Fruit fly (Drosophila melanogaster): ENCODE measurements around the gene Daxx.

The Daxx gene

dm6 chr2L:6536044-6536581 is 55.4 kb downstream of the Daxx start (continued):
- TF ChIP-seq Med (GFP tag) = peak; percentile 72
- no peak for TF ChIP-seq grn (GFP tag; optimal IDR thresholded peaks at IDR 0.05)
- TF ChIP-seq CG9876 (GFP tag; optimal IDR thresholded peaks at IDR 0.05) = no peak
- TF ChIP-seq CG11093 (GFP tag; IDR thresholded peaks at IDR 0.05) = no peak
- no peak for TF ChIP-seq row (GFP tag; IDR thresholded peaks at IDR 0.05)
- no peak for TF ChIP-seq nom (GFP tag; optimal IDR thresholded peaks at IDR 0.05)
- no peak for TF ChIP-seq CG3726 (GFP tag; IDR thresholded peaks at IDR 0.05)
- no peak for TF ChIP-seq ATbp (GFP tag; optimal IDR thresholded peaks at IDR 0.05)
- no peak for TF ChIP-seq insv (GFP tag; optimal IDR thresholded peaks at IDR 0.05)
- TF ChIP-seq CG15601 (tag; optimal IDR thresholded peaks at IDR 0.05) = no peak
- TF ChIP-seq CG11696 (GFP tag; IDR thresholded peaks at IDR 0.05) = no peak
- no peak for TF ChIP-seq Myb (GFP tag; optimal IDR thresholded peaks at IDR 0.05)
- no peak for TF ChIP-seq TFAM (GFP tag; optimal IDR thresholded peaks at IDR 0.05)
- no peak for TF ChIP-seq CoRest (tag; optimal IDR thresholded peaks at IDR 0.05)
- TF ChIP-seq CG12155 (GFP tag; optimal IDR thresholded peaks at IDR 0.05) = no peak
- TF ChIP-seq bbx (GFP tag; IDR thresholded peaks at IDR 0.05; ENCODE audit: partially characterized antibody) = peak; percentile 74
- TF ChIP-seq CG42726 (GFP tag; IDR thresholded peaks at IDR 0.05; ENCODE audit: partially characterized antibody) = peak; percentile 50; the same call in 1 of the 2 replicates
- no peak for TF ChIP-seq bab2 (GFP tag; optimal IDR thresholded peaks at IDR 0.05)
- TF ChIP-seq CG8290 (GFP tag; optimal IDR thresholded peaks at IDR 0.05) = no peak
- no peak for TF ChIP-seq CG8290 (tag; optimal IDR thresholded peaks at IDR 0.05)
- TF ChIP-seq Chrac-16 (GFP tag; optimal IDR thresholded peaks at IDR 0.05) = no peak
- TF ChIP-seq CG13287 (GFP tag; IDR thresholded peaks at IDR 0.05; ENCODE audit: partially characterized antibody) = peak; percentile 57
- TF ChIP-seq jing (GFP tag; optimal IDR thresholded peaks at IDR 0.05) = no peak
- no peak for TF ChIP-seq prd (optimal IDR thresholded peaks at IDR 0.05)
- no peak for TF ChIP-seq prd (GFP tag; IDR thresholded peaks at IDR 0.05)
- TF ChIP-seq aop (GFP tag; IDR thresholded peaks at IDR 0.05) = no peak
- TF ChIP-seq h (optimal IDR thresholded peaks at IDR 0.05) = no peak
- no peak for TF ChIP-seq kah (GFP tag; optimal IDR thresholded peaks at IDR 0.05)
- TF ChIP-seq Xrp1 (GFP tag; IDR thresholded peaks at IDR 0.05) = no peak
- TF ChIP-seq Scr (GFP tag; IDR thresholded peaks at IDR 0.05; ENCODE audit: partially characterized antibody) = peak; percentile 47; the same call in 1 of the 2 replicates
- TF ChIP-seq disco-r (GFP tag; optimal IDR thresholded peaks at IDR 0.05) = no peak
- TF ChIP-seq CHES-1-like (GFP tag; optimal IDR thresholded peaks at IDR 0.05) = no peak
- TF ChIP-seq sr (GFP tag; IDR thresholded peaks at IDR 0.05) = no peak
- no peak for TF ChIP-seq CG34376 (GFP tag; optimal IDR thresholded peaks at IDR 0.05)
- TF ChIP-seq CG12104 (GFP tag; optimal IDR thresholded peaks at IDR 0.05) = no peak
- no peak for TF ChIP-seq lov (optimal IDR thresholded peaks at IDR 0.05)
- TF ChIP-seq lov (GFP tag; IDR thresholded peaks at IDR 0.05) = 0 out of 3 replicates have a peak, but pooled peaks have one; percentile 34
- no peak for TF ChIP-seq phol (tag; optimal IDR thresholded peaks at IDR 0.05)
- TF ChIP-seq CG13894 (tag; optimal IDR thresholded peaks at IDR 0.05) = no peak
- TF ChIP-seq trem (tag; optimal IDR thresholded peaks at IDR 0.05) = peak; percentile 15
- no peak for TF ChIP-seq ERR (GFP tag; optimal IDR thresholded peaks at IDR 0.05)
- no peak for TF ChIP-seq Sox102F (GFP tag; optimal IDR thresholded peaks at IDR 0.05)
- TF ChIP-seq MESR4 (GFP tag; optimal IDR thresholded peaks at IDR 0.05) = no peak
- peak; percentile 55; the same call in 1 of the 2 replicates for TF ChIP-seq seq (GFP tag; IDR thresholded peaks at IDR 0.05)
- TF ChIP-seq dmrt11E (tag; optimal IDR thresholded peaks at IDR 0.05) = no peak
- no peak for TF ChIP-seq Dek (tag; optimal IDR thresholded peaks at IDR 0.05)
- no peak for TF ChIP-seq nerfin-1 (tag; optimal IDR thresholded peaks at IDR 0.05)
- no peak for TF ChIP-seq Hr78 (GFP tag; optimal IDR thresholded peaks at IDR 0.05)
- no peak for TF ChIP-seq stwl (tag; optimal IDR thresholded peaks at IDR 0.05)
- TF ChIP-seq mld (GFP tag; IDR thresholded peaks at IDR 0.05; ENCODE audit: partially characterized antibody) = 0 out of 3 replicates have a peak, but pooled peaks have one; percentile 63
- TF ChIP-seq peb (GFP tag; IDR thresholded peaks at IDR 0.05) = no peak

Measured in whole organism, embryonic.